Worm (Caenorhabditis elegans): ENCODE measurements around the gene gex-4.
A peak's percentile ranks its signal among the peaks of the same experiment; 100 is the strongest.

Gene gex-4

DNA sequence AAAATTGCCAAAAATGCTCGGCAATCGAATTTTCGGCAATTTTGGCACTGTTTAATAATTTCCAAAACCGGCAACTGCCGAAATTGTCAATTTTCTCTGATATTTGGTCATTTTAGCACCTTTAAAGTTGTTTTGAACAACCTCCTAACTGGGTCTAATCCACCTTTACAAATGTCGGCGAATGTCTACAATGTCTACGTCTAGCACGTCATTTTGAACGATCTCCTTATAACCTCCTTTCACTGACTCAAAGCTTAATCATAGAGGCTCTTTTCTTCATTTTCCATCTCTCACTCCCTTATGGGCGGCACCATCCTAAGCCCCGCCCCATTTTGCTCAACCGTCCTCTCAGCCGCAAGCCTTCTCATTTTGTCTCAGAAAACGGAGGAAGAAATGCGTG lies 24.2 kb downstream of the gex-4 start, which contains the start of gene Y75B8A.44:
Y75B8A.44 (plus strand) TSS at position 301 of the 400 bp plus-strand sequence.
- no peak for TF ChIP-seq snpc-1.3 (tag; optimal IDR thresholded peaks at IDR 0.05; ENCODE audit: insufficient read depth)
- no peak for TF ChIP-seq F57A8.1 (GFP tag; optimal IDR thresholded peaks at IDR 0.05)
- no peak for TF ChIP-seq let-526 (GFP tag; IDR thresholded peaks at IDR 0.05)
- TF ChIP-seq lin-54 (GFP tag; optimal IDR thresholded peaks at IDR 0.05), result no peak
- TF ChIP-seq F52B5.7 (tag; optimal IDR thresholded peaks at IDR 0.05), result no peak
- no peak for TF ChIP-seq snpc-1.1 (tag; optimal IDR thresholded peaks at IDR 0.05; ENCODE audit: insufficient read depth)
- TF ChIP-seq hmg-1.2 (GFP tag; IDR thresholded peaks at IDR 0.05), result no peak
- TF ChIP-seq sdz-38 (tag; optimal IDR thresholded peaks at IDR 0.05), result no peak
- TF ChIP-seq F33H1.4 (GFP tag; IDR thresholded peaks at IDR 0.05), result no peak
- TF ChIP-seq atf-7 (tag; optimal IDR thresholded peaks at IDR 0.05), result no peak
- no peak for TF ChIP-seq madf-8 (GFP tag; conservative IDR thresholded peaks at IDR 0.05)
- TF ChIP-seq B0035.1 (tag; optimal IDR thresholded peaks at IDR 0.05), result no peak
- TF ChIP-seq cebp-2 (GFP tag; IDR thresholded peaks at IDR 0.05), result no peak

DNA sequence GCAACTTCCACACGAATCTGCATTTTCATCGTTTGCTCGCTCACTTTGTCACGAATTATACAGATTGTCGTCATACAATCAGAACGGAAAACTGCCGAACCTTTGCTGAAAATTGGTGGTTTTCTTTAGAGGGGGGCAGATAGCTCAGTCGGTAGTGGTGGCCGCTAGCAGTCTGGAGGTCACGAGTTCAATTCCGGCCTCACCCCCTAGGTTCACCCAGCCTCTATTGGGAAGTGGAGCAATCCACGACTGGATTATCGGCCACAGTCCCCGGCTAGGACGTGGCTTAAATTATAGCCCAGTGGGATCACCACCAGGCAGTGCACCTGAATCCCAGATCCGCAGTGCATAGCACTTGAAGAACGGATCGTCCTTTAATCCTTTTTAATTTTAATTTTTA lies 25.8 kb downstream of the gex-4 start:
- peak; percentile 76 for TF ChIP-seq tbp1 (GFP tag; optimal IDR thresholded peaks at IDR 0.05)
- peak; percentile 27; the same call in 1 of the 2 replicates for TF ChIP-seq D2030.7 (GFP tag; IDR thresholded peaks at IDR 0.05)
- TF ChIP-seq lin-26 (GFP tag; IDR thresholded peaks at IDR 0.05), result 0 out of 2 replicates have a peak, but pooled peaks have one; percentile 67
- peak; percentile 9 for TF ChIP-seq rpc-1 (optimal IDR thresholded peaks at IDR 0.05)
- peak; percentile 68 for TF ChIP-seq rpc-1 (tag; optimal IDR thresholded peaks at IDR 0.05)
- TF ChIP-seq B0261.1 (tag; optimal IDR thresholded peaks at IDR 0.05), result peak; percentile 46
- TF ChIP-seq nfyb-1 (GFP tag; IDR thresholded peaks at IDR 0.05), result 0 out of 2 replicates have a peak, but pooled peaks have one; percentile 55

DNA sequence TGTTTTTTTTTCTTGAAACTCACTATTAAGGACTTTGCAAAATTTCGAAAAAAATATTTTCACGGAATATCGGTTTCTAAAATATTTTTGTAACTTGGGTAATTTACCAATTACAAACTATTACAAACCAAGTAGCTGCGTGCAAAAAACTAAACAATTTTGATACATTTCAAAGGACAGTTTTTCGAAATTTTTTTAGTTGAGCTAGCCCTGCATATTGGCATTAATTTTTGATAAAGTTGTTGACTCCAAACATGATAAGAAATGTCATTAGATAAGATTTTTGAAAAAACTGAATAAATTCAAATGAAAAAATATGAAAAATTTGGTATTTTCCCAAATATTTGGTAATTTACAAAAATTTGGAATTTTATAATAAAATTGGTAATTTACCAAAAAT lies 30.2 kb downstream of the gex-4 start:
- TF ChIP-seq F55B11.4 (tag; optimal IDR thresholded peaks at IDR 0.05; ENCODE audit: borderline replicate concordance, insufficient read depth) (no peak), tbp1 (GFP tag; optimal IDR thresholded peaks at IDR 0.05) (no peak), Y56A3A.18 (GFP tag; IDR thresholded peaks at IDR 0.05) (no peak), repo-1 (tag; optimal IDR thresholded peaks at IDR 0.05) (no peak), F52B5.7 (tag; optimal IDR thresholded peaks at IDR 0.05) (no peak), Y53F4B.3 (GFP tag; IDR thresholded peaks at IDR 0.05) (no peak), madf-3 (GFP tag; IDR thresholded peaks at IDR 0.05) (no peak), Y79H2A.3 (GFP tag; conservative IDR thresholded peaks at IDR 0.05) (no peak), madf-6 (GFP tag; IDR thresholded peaks at IDR 0.05) (no peak), hmg-1.2 (GFP tag; IDR thresholded peaks at IDR 0.05) (no peak), lin-40 (tag; optimal IDR thresholded peaks at IDR 0.05) (no peak)

DNA sequence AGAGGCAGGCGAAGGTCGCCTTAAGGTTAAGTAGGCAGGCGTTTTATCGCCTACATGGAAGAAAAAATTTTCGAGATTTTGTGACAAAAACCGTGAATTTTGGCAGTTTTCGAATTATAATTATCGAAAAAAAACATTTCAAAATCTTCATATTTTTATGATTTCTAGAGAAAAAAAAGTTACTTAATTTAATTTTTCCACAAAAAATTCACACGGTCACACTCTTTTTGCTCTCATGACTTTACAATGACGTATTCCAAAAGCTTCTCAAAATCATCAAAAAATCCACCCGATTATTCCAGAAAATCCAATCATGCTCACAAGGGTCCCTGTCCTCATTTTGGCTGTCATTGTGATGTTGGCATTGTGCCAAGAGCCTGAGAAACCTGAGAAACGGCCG lies 32.3 kb downstream of the gex-4 start, which contains the start of gene lury-1:
lury-1 (plus strand) TSS at position 301 of the 400 bp plus-strand sequence.
- no peak for TF ChIP-seq B0261.1 (tag; optimal IDR thresholded peaks at IDR 0.05)
- TF ChIP-seq egl-18 (GFP tag; IDR thresholded peaks at IDR 0.05), result no peak
- TF ChIP-seq somi-1 (GFP tag; optimal IDR thresholded peaks at IDR 0.05), result no peak
- TF ChIP-seq mxl-1 (tag; optimal IDR thresholded peaks at IDR 0.05), result no peak
- TF ChIP-seq ZK185.1 (tag; optimal IDR thresholded peaks at IDR 0.05; ENCODE audit: poor library complexity, severe bottlenecking), result no peak
- TF ChIP-seq F10E7.11 (tag; optimal IDR thresholded peaks at IDR 0.05), result no peak
- no peak for TF ChIP-seq Y53F4B.3 (GFP tag; IDR thresholded peaks at IDR 0.05)
- no peak for TF ChIP-seq unc-130 (GFP tag; optimal IDR thresholded peaks at IDR 0.05)
- TF ChIP-seq pbrm-1 (GFP tag; IDR thresholded peaks at IDR 0.05), result no peak
- TF ChIP-seq aptf-3 (GFP tag; IDR thresholded peaks at IDR 0.05), result no peak
- no peak for TF ChIP-seq dpl-1 (GFP tag; optimal IDR thresholded peaks at IDR 0.05)
- TF ChIP-seq ceh-27 (GFP tag; optimal IDR thresholded peaks at IDR 0.05), result no peak
- TF ChIP-seq nhr-90 (tag; optimal IDR thresholded peaks at IDR 0.05), result no peak
- TF ChIP-seq cebp-2 (GFP tag; IDR thresholded peaks at IDR 0.05), result no peak
- TF ChIP-seq lsy-27 (tag; optimal IDR thresholded peaks at IDR 0.05; ENCODE audit: borderline replicate concordance, insufficient read depth), result no peak
- no peak for TF ChIP-seq zfh-2 (GFP tag; conservative IDR thresholded peaks at IDR 0.05)
- no peak for TF ChIP-seq lsl-1 (GFP tag; optimal IDR thresholded peaks at IDR 0.05)

Measured in whole organism, young adult.